Worm (Caenorhabditis elegans) whole organism, early embryonic: ENCODE measurements around the gene srbc-20.

Experiments used
- B0310.2 ChIP-seq: sonication (generic microtip); optimal IDR thresholded peaks from 2 replicates; lab custom pipeline; 2016; ENCODE audit warnings: mild to moderate bottlenecking, missing genetic modification characterization, missing compliant biosample characterization
- F13C5.2 ChIP-seq: sonication (generic microtip); optimal IDR thresholded peaks from 2 replicates; lab custom pipeline; 2017; ENCODE audit warnings: mild to moderate bottlenecking, missing genetic modification characterization, inconsistent platforms, missing compliant biosample characterization
- aly-1 ChIP-seq: sonication (generic microtip); optimal IDR thresholded peaks from 2 replicates; lab custom pipeline; 2016; ENCODE audit warnings: missing genetic modification characterization, missing compliant biosample characterization
- ama-1 ChIP-seq: fragments of 150-350 bp; optimal IDR thresholded peaks from 2 replicates; lab custom pipeline; 2014
- ceh-13 ChIP-seq: fragments of 200-800 bp; sonication (Bioruptor generic); optimal IDR thresholded peaks from 2 replicates; lab custom pipeline; 2018; ENCODE audit warnings: mild to moderate bottlenecking, missing genetic modification characterization, missing compliant biosample characterization
- ceh-36 ChIP-seq: sonication (generic microtip); optimal IDR thresholded peaks from 2 replicates; lab custom pipeline; 2016; ENCODE audit warnings: missing genetic modification characterization, inconsistent platforms, missing compliant biosample characterization
- ets-7 ChIP-seq: sonication (generic microtip); optimal IDR thresholded peaks from 2 replicates; lab custom pipeline; 2016; ENCODE audit warnings: missing genotype, missing genetic modification characterization, missing compliant biosample characterization
- flt-1 ChIP-seq: fragments of 200-800 bp; sonication (Bioruptor generic); IDR thresholded peaks from 2 replicates; pipeline ENCODE4 v1.3.6; 2022; ENCODE audit warnings: missing genetic modification characterization, missing compliant biosample characterization
- hmbx-1 ChIP-seq: sonication (generic microtip); optimal IDR thresholded peaks from 2 replicates; lab custom pipeline; 2016; ENCODE audit warnings: mild to moderate bottlenecking, missing genetic modification characterization, missing compliant biosample characterization
- hmg-4 ChIP-seq: fragments of 200-800 bp; sonication (Bioruptor generic); optimal IDR thresholded peaks from 2 replicates; lab custom pipeline; 2018; ENCODE audit warnings: mild to moderate bottlenecking, missing genetic modification characterization, missing compliant biosample characterization
- pes-1 ChIP-seq: fragments of 200-800 bp; sonication (Bioruptor generic); IDR thresholded peaks from 2 replicates; pipeline ENCODE4 v1.3.6; 2022; ENCODE audit warnings: missing genetic modification reagents, missing genetic modification characterization, missing compliant biosample characterization
- sea-1 ChIP-seq: fragments of 200-800 bp; sonication (Bioruptor generic); conservative IDR thresholded peaks from 2 replicates; pipeline ENCODE4 v1.3.6; 2022; ENCODE audit warnings: missing genetic modification characterization, missing compliant biosample characterization
- tbx-11 ChIP-seq: fragments of 200-800 bp; sonication (Bioruptor generic); IDR thresholded peaks from 2 replicates; pipeline ENCODE4 v1.3.6; 2022; ENCODE audit warnings: missing genetic modification characterization, missing compliant biosample characterization

- TF ChIP-seq ama-1 (lab: Kevin White, UChicago) (no peak), flt-1 (GFP tag; lab: Robert Waterston, UW) (no peak), sea-1 (GFP tag; lab: Robert Waterston, UW) (no peak), ceh-36 (tag; lab: Kevin White, UChicago) (no peak), hmbx-1 (tag; lab: Kevin White, UChicago) (no peak), aly-1 (tag; lab: Kevin White, UChicago) (no peak), B0310.2 (tag; lab: Kevin White, UChicago) (no peak), hmg-4 (no peak), pes-1 (GFP tag; lab: Robert Waterston, UW) (no peak), F13C5.2 (tag; lab: Kevin White, UChicago) (no peak), ceh-13 (GFP tag; lab: Kevin White, UChicago) (no peak), ets-7 (no peak), tbx-11 (GFP tag; lab: Robert Waterston, UW) (no peak)
These were observed 851 bp upstream of the srbc-20 start, which contains the start of gene str-52 for ce11 chrV:2146044-2146443.
